Worm (Caenorhabditis elegans): ENCODE results near the gene swan-2.

- TF ChIP-seq rnt-1 (tag; optimal IDR thresholded peaks at IDR 0.05) (no peak), nfya-1 (tag; optimal IDR thresholded peaks at IDR 0.05) (no peak), pag-3 (tag; optimal IDR thresholded peaks at IDR 0.05; ENCODE audit: borderline replicate concordance) (no peak), pha-4 (tag; optimal IDR thresholded peaks at IDR 0.05) (no peak), pax-1 (tag; optimal IDR thresholded peaks at IDR 0.05) (no peak), nhr-11 (tag; optimal IDR thresholded peaks at IDR 0.05) (no peak), unc-42 (tag; optimal IDR thresholded peaks at IDR 0.05) (no peak), fax-1 (tag; optimal IDR thresholded peaks at IDR 0.05) (no peak), ceh-34 (tag; optimal IDR thresholded peaks at IDR 0.05) (no peak), ceh-6 (GFP tag; optimal IDR thresholded peaks at IDR 0.05) (no peak)
These were observed 35.7 kb downstream of the swan-2 start, which contains the start of gene F20G2.3 for ce11 chrV:13768388-13768787.
